Fruit fly (Drosophila melanogaster): ENCODE results near the gene CG46281.
A peak's percentile ranks its signal among the peaks of the same experiment; 100 is the strongest.

The CG46281 gene

dm6 chr3R:13078263-13078662 is 48.2 kb upstream of the CG46281 start (continued):
- TF ChIP-seq CG1647 (GFP tag; optimal IDR thresholded peaks at IDR 0.05) (no peak), CG9727 (GFP tag; optimal IDR thresholded peaks at IDR 0.05) (no peak), CG7987 (GFP tag; optimal IDR thresholded peaks at IDR 0.05) (no peak), CG2875 (GFP tag; optimal IDR thresholded peaks at IDR 0.05) (no peak), Hsf (GFP tag; optimal IDR thresholded peaks at IDR 0.05) (peak; percentile 48), Elba2 (GFP tag; optimal IDR thresholded peaks at IDR 0.05) (no peak), wek (GFP tag; optimal IDR thresholded peaks at IDR 0.05) (no peak), CG11504 (tag; optimal IDR thresholded peaks at IDR 0.05) (peak; percentile 46), pzg (GFP tag; optimal IDR thresholded peaks at IDR 0.05) (peak; percentile 5), ara (GFP tag; IDR thresholded peaks at IDR 0.05) (no peak), Hr3 (GFP tag; optimal IDR thresholded peaks at IDR 0.05) (peak; percentile 2), Dek (tag; optimal IDR thresholded peaks at IDR 0.05) (peak; percentile 30), CG6272 (GFP tag; IDR thresholded peaks at IDR 0.05) (no peak), dpn (GFP tag; optimal IDR thresholded peaks at IDR 0.05) (peak; percentile 16 to 55), CG14050 (GFP tag; IDR thresholded peaks at IDR 0.05) (no peak), ERR (GFP tag; optimal IDR thresholded peaks at IDR 0.05) (no peak), CG2116 (GFP tag; optimal IDR thresholded peaks at IDR 0.05) (peak; percentile 7), grn (GFP tag; optimal IDR thresholded peaks at IDR 0.05) (no peak), Neu2 (GFP tag; optimal IDR thresholded peaks at IDR 0.05; ENCODE audit: borderline replicate concordance) (no peak), emc (GFP tag; optimal IDR thresholded peaks at IDR 0.05) (no peak), grau (tag; optimal IDR thresholded peaks at IDR 0.05) (peak; percentile 35), CG15696 (tag; optimal IDR thresholded peaks at IDR 0.05) (peak; percentile 44), zen (tag; optimal IDR thresholded peaks at IDR 0.05) (peak; percentile 8), Rx (GFP tag; IDR thresholded peaks at IDR 0.05) (no peak), Ets65A (GFP tag) (peak; percentile 94), CG4404 (GFP tag; IDR thresholded peaks at IDR 0.05) (no peak), CG32772 (GFP tag; IDR thresholded peaks at IDR 0.05) (no peak; the same call in 1 of the 2 replicates), CG17361 (GFP tag; IDR thresholded peaks at IDR 0.05) (peak; percentile 53; the same call in 2 of the 3 replicates), NC2α (GFP tag; optimal IDR thresholded peaks at IDR 0.05) (no peak), Rfx (GFP tag; IDR thresholded peaks at IDR 0.05) (peak; percentile 54), CG9817 (tag; optimal IDR thresholded peaks at IDR 0.05) (peak; percentile 38), chn (GFP tag; optimal IDR thresholded peaks at IDR 0.05) (peak; percentile 14), CG4730 (GFP tag; IDR thresholded peaks at IDR 0.05) (no peak), E2f2 (GFP tag; IDR thresholded peaks at IDR 0.05) (peak; percentile 78), kni (GFP tag; optimal IDR thresholded peaks at IDR 0.05) (no peak), CG33213 (GFP tag; optimal IDR thresholded peaks at IDR 0.05) (peak; percentile 56), CG6813 (GFP tag; optimal IDR thresholded peaks at IDR 0.05) (no peak), Dip2 (GFP tag; IDR thresholded peaks at IDR 0.05) (no peak), CG11085 (GFP tag; IDR thresholded peaks at IDR 0.05) (peak; percentile 32; the same call in 1 of the 2 replicates), MTF-1 (GFP tag; optimal IDR thresholded peaks at IDR 0.05; ENCODE audit: borderline replicate concordance) (no peak), Optix (GFP tag; IDR thresholded peaks at IDR 0.05) (no peak), CG42726 (GFP tag; IDR thresholded peaks at IDR 0.05; ENCODE audit: partially characterized antibody) (peak; percentile 79), HLHmδ (GFP tag; optimal IDR thresholded peaks at IDR 0.05) (no peak), Asciz (GFP tag; optimal IDR thresholded peaks at IDR 0.05) (no peak), eve (GFP tag; optimal IDR thresholded peaks at IDR 0.05) (no peak), gsb-n (tag; optimal IDR thresholded peaks at IDR 0.05) (peak; percentile 24), fd3F (GFP tag; optimal IDR thresholded peaks at IDR 0.05) (no peak), CG1832 (GFP tag; optimal IDR thresholded peaks at IDR 0.05) (no peak), peb (GFP tag; IDR thresholded peaks at IDR 0.05) (no peak), HmgZ (tag; optimal IDR thresholded peaks at IDR 0.05) (peak; percentile 70), CG1602 (GFP tag; optimal IDR thresholded peaks at IDR 0.05) (peak; percentile 36), CkIIα-i1 (GFP tag; IDR thresholded peaks at IDR 0.05) (no peak)

Data from whole organism, embryonic.